Worm (Caenorhabditis elegans) whole organism, L2 larva: Measurements from ENCODE around the gene F08G2.7.

Experiments
- ZK546.5 ChIP-seq: sonication (generic microtip); optimal IDR thresholded peaks from 2 replicates; lab custom pipeline; 2017; ENCODE audit warnings: missing biosample characterization, missing genetic modification characterization
- lsy-2 ChIP-seq, 2 experiments: fragments of 150-350 bp in 1 of 2; sonication (generic microtip) in 1 of 2; optimal IDR thresholded peaks; 2 replicates each; lab custom pipeline; 2014 to 2017; ENCODE audit warnings: missing biosample characterization in 2 of 2, missing genetic modification characterization in 2 of 2
- unc-62 ChIP-seq: fragments of 150-350 bp; optimal IDR thresholded peaks from 2 replicates; lab custom pipeline; 2014; ENCODE audit warnings: missing biosample characterization, missing genetic modification reagents, missing genetic modification characterization
- zag-1 ChIP-seq: fragments of 150-350 bp; optimal IDR thresholded peaks from 2 replicates; lab custom pipeline; 2014; ENCODE audit warnings: missing biosample characterization, missing genetic modification characterization

DNA sequence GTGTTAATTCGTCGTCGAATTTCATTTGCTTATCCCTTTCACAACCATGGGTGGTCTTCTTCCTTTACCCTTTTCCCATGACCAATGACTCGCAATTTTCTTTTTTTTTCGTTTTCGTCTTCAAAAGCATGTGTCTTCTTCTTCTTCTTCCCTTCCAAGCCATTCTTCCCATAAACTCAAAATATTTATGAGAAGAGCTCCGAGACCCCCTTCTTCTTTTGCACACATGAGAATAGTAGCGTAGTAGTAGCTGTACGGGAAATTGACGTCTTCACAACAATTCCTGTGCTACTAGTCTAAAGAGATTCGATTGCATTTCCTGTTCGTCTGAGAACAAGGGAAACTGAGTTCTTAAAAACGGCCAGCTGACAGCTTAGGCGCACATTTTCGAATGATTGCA lies 28.6 kb downstream of the F08G2.7 start:
- TF ChIP-seq ZK546.5 (no peak), lsy-2 (tag; optimal IDR thresholded peaks at IDR 0.05; lab: Kevin White, UChicago) (no peak), unc-62 (GFP tag; lab: Kevin White, UChicago) (no peak), zag-1 (no peak)
